Worm (Caenorhabditis elegans) whole organism, young adult: Measurements from ENCODE around the gene cyp-33C7.

Experiments
- F22D6.2 ChIP-seq: sonication (generic microtip); optimal IDR thresholded peaks from 2 replicates; lab custom pipeline; 2016; ENCODE audit warnings: mild to moderate bottlenecking, missing genetic modification characterization, missing compliant biosample characterization
- F33H1.4 ChIP-seq: fragments of 200-800 bp; sonication (Bioruptor generic); IDR thresholded peaks from 2 replicates; pipeline ENCODE4 v1.3.6; 2022; ENCODE audit warnings: missing genetic modification reagents, missing genetic modification characterization, missing compliant biosample characterization
- F57A8.1 ChIP-seq: fragments of 200-800 bp; sonication (Bioruptor generic); optimal IDR thresholded peaks from 2 replicates; lab custom pipeline; 2018; ENCODE audit warnings: mild to moderate bottlenecking, missing genetic modification characterization, moderate library complexity, missing compliant biosample characterization
- K11D2.4 ChIP-seq: fragments of 200-800 bp; sonication (Bioruptor generic); IDR thresholded peaks from 2 replicates; pipeline ENCODE4 v1.3.6; 2022; ENCODE audit warnings: missing genetic modification reagents, missing genetic modification characterization, missing compliant biosample characterization
- Y79H2A.3 ChIP-seq: fragments of 200-800 bp; sonication (Bioruptor generic); conservative IDR thresholded peaks from 2 replicates; pipeline ENCODE4 v1.3.6; 2022; ENCODE audit warnings: missing genetic modification reagents, missing genetic modification characterization, missing compliant biosample characterization
- bed-1 ChIP-seq: fragments of 200-800 bp; sonication (Bioruptor generic); IDR thresholded peaks from 2 replicates; pipeline ENCODE4 v1.3.6; 2022; ENCODE audit warnings: missing genetic modification reagents, missing genetic modification characterization, missing compliant biosample characterization
- ceh-100 ChIP-seq: fragments of 200-800 bp; sonication (Bioruptor generic); IDR thresholded peaks from 2 replicates; pipeline ENCODE4 v1.3.6; 2022; ENCODE audit warnings: missing genetic modification reagents, missing genetic modification characterization, missing compliant biosample characterization
- ceh-58 ChIP-seq: fragments of 200-800 bp; sonication (Bioruptor generic); IDR thresholded peaks from 2 replicates; pipeline ENCODE4 v1.3.6; 2022; ENCODE audit warnings: missing genetic modification characterization, missing compliant biosample characterization
- dox-1 ChIP-seq: fragments of 200-800 bp; sonication (Bioruptor generic); IDR thresholded peaks from 2 replicates; pipeline ENCODE4 v1.3.6; 2022; ENCODE audit warnings: missing genetic modification reagents, missing genetic modification characterization, missing compliant biosample characterization
- ekl-4 ChIP-seq: fragments of 200-800 bp; sonication (Bioruptor generic); IDR thresholded peaks from 2 replicates; pipeline ENCODE4 v1.3.6; 2022; ENCODE audit warnings: missing genetic modification reagents, missing genetic modification characterization, missing compliant biosample characterization
- ets-4 ChIP-seq: fragments of 200-800 bp; sonication (Bioruptor generic); optimal IDR thresholded peaks from 2 replicates; lab custom pipeline; 2018; ENCODE audit warnings: mild to moderate bottlenecking, missing genetic modification characterization, missing compliant biosample characterization
- hmg-1.2 ChIP-seq: fragments of 200-800 bp; sonication (Bioruptor generic); IDR thresholded peaks from 2 replicates; pipeline ENCODE4 v1.3.6; 2022; ENCODE audit warnings: missing genetic modification reagents, missing genetic modification characterization, missing compliant biosample characterization
- lir-1 ChIP-seq: fragments of 200-800 bp; sonication (Bioruptor generic); conservative IDR thresholded peaks from 2 replicates; pipeline ENCODE4 v1.3.6; 2022; ENCODE audit warnings: missing genetic modification reagents, missing genetic modification characterization, missing compliant biosample characterization
- madf-8 ChIP-seq: fragments of 200-800 bp; sonication (Bioruptor generic); conservative IDR thresholded peaks from 2 replicates; pipeline ENCODE4 v1.3.6; 2022; ENCODE audit warnings: missing genetic modification reagents, missing genetic modification characterization, missing compliant biosample characterization
- mes-4 ChIP-seq: sonication (generic microtip); optimal IDR thresholded peaks from 2 replicates; lab custom pipeline; 2016; ENCODE audit warnings: missing genotype, missing genetic modification characterization, missing compliant biosample characterization
- nfya-2 ChIP-seq: fragments of 200-800 bp; sonication (Bioruptor generic); IDR thresholded peaks from 2 replicates; pipeline ENCODE4 v1.3.6; 2022; ENCODE audit warnings: missing genetic modification reagents, missing genetic modification characterization, missing compliant biosample characterization
- nhr-120 ChIP-seq: fragments of 200-800 bp; sonication (Bioruptor generic); IDR thresholded peaks from 2 replicates; pipeline ENCODE4 v1.3.6; 2022; ENCODE audit warnings: missing genetic modification characterization, missing compliant biosample characterization
- nhr-80 ChIP-seq: sonication (generic microtip); optimal IDR thresholded peaks from 2 replicates; lab custom pipeline; 2016; ENCODE audit warnings: missing genetic modification characterization, missing compliant biosample characterization
- nhr-90 ChIP-seq: sonication (generic microtip); optimal IDR thresholded peaks from 2 replicates; lab custom pipeline; 2016; ENCODE audit warnings: missing genotype, mild to moderate bottlenecking, missing genetic modification characterization, missing compliant biosample characterization
- pbrm-1 ChIP-seq: fragments of 200-800 bp; sonication (Bioruptor generic); IDR thresholded peaks from 2 replicates; pipeline ENCODE4 v1.3.6; 2022; ENCODE audit warnings: missing genetic modification reagents, missing genetic modification characterization, missing compliant biosample characterization
- rec-8 ChIP-seq, 2 experiments: sonication (generic microtip); optimal IDR thresholded peaks; 2 replicates each; lab custom pipeline; 2016; ENCODE audit warnings: mild to moderate bottlenecking in 2 of 2, missing genetic modification characterization in 2 of 2, missing genetic modification reagents in 2 of 2, missing genotype in 2 of 2, missing biosample characterization in 1 of 2, missing compliant biosample characterization in 1 of 2, moderate library complexity in 1 of 2
- sptf-2 ChIP-seq: fragments of 200-800 bp; sonication (Bioruptor generic); optimal IDR thresholded peaks from 2 replicates; lab custom pipeline; 2018; ENCODE audit warnings: mild to moderate bottlenecking, missing genetic modification characterization, missing compliant biosample characterization
- tbp1 ChIP-seq: fragments of 200-800 bp; sonication (Bioruptor generic); optimal IDR thresholded peaks from 2 replicates; lab custom pipeline; 2018; ENCODE audit warnings: mild to moderate bottlenecking, missing genetic modification characterization, missing compliant biosample characterization
- unc-62 ChIP-seq: fragments of 150-350 bp; optimal IDR thresholded peaks from 2 replicates; lab custom pipeline; 2014; ENCODE audit warnings: missing biosample characterization, missing genetic modification reagents, missing genetic modification characterization
- ztf-6 ChIP-seq: fragments of 200-800 bp; sonication (Bioruptor generic); IDR thresholded peaks from 2 replicates; pipeline ENCODE4 v1.3.6; 2022; ENCODE audit warnings: missing genetic modification reagents, missing genetic modification characterization, missing compliant biosample characterization

The cyp-33C7 gene

ce11 chrV:2290329-2290728, 40.0 kb downstream of the cyp-33C7 start, which contains the start of gene nhr-225:
Gene nhr-225 (minus strand): TSS chrV:2290474.
- TF ChIP-seq F22D6.2 (tag; lab: Kevin White, UChicago) (no peak), ceh-58 (GFP tag; lab: Robert Waterston, UW) (no peak), tbp1 (GFP tag; lab: Kevin White, UChicago) (no peak)

- TF ChIP-seq ceh-100 (GFP tag; lab: Robert Waterston, UW) = no peak
- TF ChIP-seq nhr-80 (tag; lab: Kevin White, UChicago) = peak; percentile 29
- TF ChIP-seq, all 124 proteins: peak for 1
Observed at ce11 chrV:2292240-2292639, 41.9 kb downstream of the cyp-33C7 start, which contains the start of gene nhr-115. Gene nhr-115 (plus strand): TSS chrV:2292540.

- no peak for TF ChIP-seq Y79H2A.3 (GFP tag; lab: Robert Waterston, UW)
- no peak for TF ChIP-seq K11D2.4 (GFP tag; lab: Robert Waterston, UW)
- TF ChIP-seq mes-4 (tag; lab: Kevin White, UChicago) = no peak
- TF ChIP-seq nhr-80 (tag; lab: Kevin White, UChicago) = peak; percentile 43
- TF ChIP-seq ets-4 (GFP tag; lab: Kevin White, UChicago) = no peak
- no peak for TF ChIP-seq hmg-1.2 (GFP tag; lab: Robert Waterston, UW)
Observed at ce11 chrV:2294577-2294976, 44.2 kb downstream of the cyp-33C7 start, which contains the start of gene nhr-226. Gene nhr-226 (plus strand): TSS chrV:2294877.

ce11 chrV:2300905-2301304, 50.6 kb downstream of the cyp-33C7 start, which contains the start of gene Y19D10B.8:
Gene Y19D10B.8 (minus strand): TSS chrV:2301005.
- no peak for TF ChIP-seq F57A8.1 (GFP tag; lab: Kevin White, UChicago)
- TF ChIP-seq madf-8 (GFP tag; lab: Robert Waterston, UW) = no peak
- no peak for TF ChIP-seq sptf-2 (GFP tag; lab: Kevin White, UChicago)
- no peak for TF ChIP-seq nhr-90 (tag; lab: Kevin White, UChicago)
- no peak for TF ChIP-seq bed-1 (GFP tag; lab: Robert Waterston, UW)
- TF ChIP-seq unc-62 = no peak
- TF ChIP-seq rec-8 (tag; optimal IDR thresholded peaks at IDR 0.05; lab: Kevin White, UChicago) = no peak
- TF ChIP-seq lir-1 (GFP tag; lab: Robert Waterston, UW) = no peak
- TF ChIP-seq mes-4 (tag; lab: Kevin White, UChicago) = no peak
- TF ChIP-seq dox-1 (GFP tag; lab: Robert Waterston, UW) = no peak
- TF ChIP-seq ekl-4 = no peak
- TF ChIP-seq nfya-2 (GFP tag; lab: Robert Waterston, UW) = no peak
- no peak for TF ChIP-seq F33H1.4 (GFP tag; lab: Robert Waterston, UW)
- TF ChIP-seq ceh-100 (GFP tag; lab: Robert Waterston, UW) = no peak
- TF ChIP-seq pbrm-1 (GFP tag; lab: Robert Waterston, UW) = no peak
- TF ChIP-seq ztf-6 (GFP tag; lab: Robert Waterston, UW) = no peak
- no peak for TF ChIP-seq ets-4 (GFP tag; lab: Kevin White, UChicago)
- TF ChIP-seq nhr-120 (GFP tag; lab: Robert Waterston, UW) = no peak
